Worm (Caenorhabditis elegans): ENCODE results near the gene ZK662.5.

- TF ChIP-seq mab-9 (GFP tag; IDR thresholded peaks at IDR 0.05) (no peak), nhr-77 (tag; optimal IDR thresholded peaks at IDR 0.05) (no peak), irx-1 (tag; optimal IDR thresholded peaks at IDR 0.05) (no peak)
Measured at ce11 chrX:15716971-15717370, 4.5 kb upstream of the ZK662.5 start.
